Fruit fly (Drosophila melanogaster) whole organism, wandering third instar larva: ENCODE measurements around the gene CG11842.
A peak's percentile ranks its signal among the peaks of the same experiment; 100 is the strongest.

Source experiments
- Dfd ChIP-seq: fragments of >200 bp; optimal IDR thresholded peaks from 2 replicates; lab custom pipeline; 2017; ENCODE audit warnings: missing biosample characterization, missing genetic modification characterization
- N ChIP-seq: fragments of >200 bp; optimal IDR thresholded peaks from 2 replicates; lab custom pipeline; 2018; ENCODE audit warnings: missing biosample characterization, missing external identifiers, missing genetic modification characterization
- Vsx2 ChIP-seq: fragments of 200-300, 225-300 bp; sonication (Bioruptor generic); optimal IDR thresholded peaks from 2 replicates; lab custom pipeline; 2018; ENCODE audit warnings: missing biosample characterization, missing genetic modification characterization; ENCODE audit not compliant: partially characterized antibody
- usp ChIP-seq: fragments of >200 bp; optimal IDR thresholded peaks from 2 replicates; lab custom pipeline; 2017; ENCODE audit warnings: missing biosample characterization, missing genetic modification characterization

Gene CG11842

DNA sequence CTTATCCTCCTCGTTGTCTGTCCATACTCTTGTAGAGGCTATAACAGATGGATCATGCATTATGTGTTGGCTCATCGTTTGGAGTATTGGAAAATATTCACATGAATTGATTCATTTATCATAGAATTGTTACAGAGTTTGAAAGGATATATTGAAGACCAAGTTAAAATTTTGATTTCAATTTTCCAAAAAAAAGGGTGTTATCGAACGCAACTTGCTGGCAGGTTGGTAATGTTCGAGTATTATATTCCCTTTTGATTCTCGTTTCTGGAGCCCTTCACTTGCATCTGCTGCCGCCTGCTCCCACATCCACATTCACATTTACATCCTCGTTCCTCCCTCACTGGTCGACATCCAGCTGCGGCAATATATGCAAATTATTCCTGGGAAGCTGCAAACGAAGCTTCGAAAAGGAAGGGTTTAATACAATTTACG is 43.5 kb downstream of the CG11842 start (continued):
- TF ChIP-seq usp = no peak
- no peak for TF ChIP-seq N (GFP tag; lab: Kevin White, UChicago)

DNA sequence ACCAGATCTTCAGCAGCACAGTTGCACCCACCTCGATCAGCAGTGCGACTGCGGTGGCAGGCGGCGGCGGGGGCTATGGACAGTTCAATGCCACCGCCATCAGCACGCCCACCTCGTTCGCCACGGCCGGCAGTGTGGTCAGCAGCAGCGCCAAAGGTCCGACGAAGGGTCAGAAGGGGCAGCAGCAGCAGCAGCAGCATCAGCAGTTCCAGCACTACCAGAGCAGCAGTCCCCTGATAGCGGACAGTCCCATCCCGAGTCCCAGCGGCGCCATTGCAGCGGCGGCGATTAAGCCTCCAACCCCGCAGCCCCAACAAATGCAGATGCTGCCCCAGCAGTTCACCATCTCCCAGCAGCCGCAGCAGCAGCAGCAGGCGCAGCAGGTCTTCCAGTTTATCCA is 45.5 kb downstream of the CG11842 start:
- TF ChIP-seq Dfd (peak; percentile 74), N (GFP tag; lab: Kevin White, UChicago) (no peak)

DNA sequence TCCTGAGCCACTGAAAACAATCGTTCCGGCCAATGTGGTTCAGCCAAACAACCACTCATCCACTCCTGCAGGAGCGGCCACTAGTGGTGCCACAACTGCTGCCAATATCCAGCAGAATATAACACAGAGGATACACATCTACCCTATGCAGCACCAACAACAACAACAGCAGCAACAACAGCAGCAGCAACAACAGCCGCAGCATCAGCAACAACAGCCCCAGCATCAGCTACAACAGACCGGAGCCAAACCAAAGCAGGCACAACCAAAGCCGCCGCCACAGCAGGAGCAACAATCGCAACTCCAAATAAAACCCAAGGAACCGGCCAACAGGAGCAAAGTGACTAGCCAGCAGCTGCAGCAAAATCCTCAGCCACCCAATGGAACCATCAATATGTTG is 50.7 kb downstream of the CG11842 start:
- TF ChIP-seq Vsx2 (GFP tag; lab: Kevin White, UChicago) = no peak
- TF ChIP-seq Dfd = peak; percentile 90
